Worm (Caenorhabditis elegans) whole organism, L4 larva: ENCODE data around the gene ama-1.
A peak's percentile ranks its signal among the peaks of the same experiment; 100 is the strongest.

ENCODE experiments used
- F26F4.8 ChIP-seq: fragments of 200-800 bp; sonication (Bioruptor generic); conservative IDR thresholded peaks from 2 replicates; pipeline ENCODE4 v1.3.6; 2022; ENCODE audit warnings: missing genetic modification characterization, missing compliant biosample characterization
- F37D6.2 ChIP-seq: sonication (generic microtip); optimal IDR thresholded peaks from 2 replicates; lab custom pipeline; 2016; ENCODE audit warnings: mild to moderate bottlenecking, missing genetic modification characterization, missing compliant biosample characterization
- F49E8.2 ChIP-seq: sonication (generic microtip); optimal IDR thresholded peaks from 2 replicates; lab custom pipeline; 2016; ENCODE audit warnings: missing compliant biosample characterization, mild to moderate bottlenecking, missing genetic modification characterization, borderline replicate concordance
- Y5F2A.4 ChIP-seq: fragments of 200-800 bp; sonication (Bioruptor generic); optimal IDR thresholded peaks from 2 replicates; lab custom pipeline; 2018; ENCODE audit warnings: mild to moderate bottlenecking, missing genetic modification characterization, missing compliant biosample characterization
- ZK337.2 ChIP-seq: fragments of 200-800 bp; sonication (Bioruptor generic); IDR thresholded peaks from 2 replicates; pipeline ENCODE4 v1.3.6; 2022; ENCODE audit warnings: missing genetic modification reagents, missing genetic modification characterization, missing compliant biosample characterization
- aly-2 ChIP-seq: sonication (generic microtip); optimal IDR thresholded peaks from 2 replicates; lab custom pipeline; 2018; ENCODE audit warnings: missing biosample characterization, missing genetic modification characterization
- ama-1 ChIP-seq: fragments of 150-350 bp; optimal IDR thresholded peaks from 2 replicates; lab custom pipeline; 2014; ENCODE audit warnings: inconsistent platforms, mixed read lengths
- arid-1 ChIP-seq: fragments of 200-800 bp; sonication (Bioruptor generic); conservative IDR thresholded peaks from 2 replicates; pipeline ENCODE4 v1.3.6; 2022; ENCODE audit warnings: missing genetic modification reagents, missing genetic modification characterization, missing compliant biosample characterization
- ceh-20 ChIP-seq: fragments of 200-800 bp; sonication (Bioruptor generic); IDR thresholded peaks from 2 replicates; pipeline ENCODE4 v1.3.6; 2022; ENCODE audit warnings: missing genetic modification reagents, missing genetic modification characterization, missing compliant biosample characterization
- ceh-28 ChIP-seq: fragments of 150-350 bp; optimal IDR thresholded peaks from 2 replicates; lab custom pipeline; 2014; ENCODE audit warnings: missing biosample characterization, missing genetic modification reagents, missing genetic modification characterization
- ceh-32 ChIP-seq: sonication (generic microtip); optimal IDR thresholded peaks from 2 replicates; lab custom pipeline; 2016; ENCODE audit warnings: mild to moderate bottlenecking, missing genetic modification characterization, missing compliant biosample characterization; ENCODE audit not compliant: poor library complexity
- ceh-44 ChIP-seq: fragments of 200-800 bp; sonication (Bioruptor generic); IDR thresholded peaks from 2 replicates; pipeline ENCODE4 v1.3.6; 2022; ENCODE audit warnings: missing genetic modification reagents, missing genetic modification characterization, missing compliant biosample characterization
- ceh-62 ChIP-seq: sonication (generic microtip); optimal IDR thresholded peaks from 2 replicates; lab custom pipeline; 2017; ENCODE audit warnings: missing biosample characterization, missing genetic modification characterization
- cey-2 ChIP-seq: sonication (generic microtip); optimal IDR thresholded peaks from 3 replicates; lab custom pipeline; 2017; ENCODE audit warnings: missing genetic modification characterization, mild to moderate bottlenecking, missing compliant biosample characterization, antibody characterized with exemption, borderline replicate concordance; ENCODE audit not compliant: insufficient read depth
- ctbp-1 ChIP-seq: fragments of 200-800 bp; sonication (Bioruptor generic); IDR thresholded peaks from 2 replicates; pipeline ENCODE4 v1.3.6; 2022; ENCODE audit warnings: missing genetic modification reagents, missing genetic modification characterization, missing compliant biosample characterization
- daf-12 ChIP-seq: fragments of 150-350 bp; optimal IDR thresholded peaks from 2 replicates; lab custom pipeline; 2014; ENCODE audit warnings: missing biosample characterization, missing genetic modification reagents, missing genetic modification characterization
- daf-16 ChIP-seq, 3 experiments: sonication (generic microtip); optimal IDR thresholded peaks; 2 replicates each; lab custom pipeline; 2016 to 2017; ENCODE audit warnings: missing genetic modification characterization in 3 of 3, missing genetic modification reagents in 3 of 3, mild to moderate bottlenecking in 2 of 3, missing compliant biosample characterization in 2 of 3, missing biosample characterization in 1 of 3, moderate library complexity in 1 of 3
- dmd-6 ChIP-seq: fragments of 200-800 bp; sonication (Bioruptor generic); IDR thresholded peaks from 2 replicates; pipeline ENCODE4 v1.3.6; 2022; ENCODE audit warnings: missing genetic modification reagents, missing genetic modification characterization, missing compliant biosample characterization
- dmd-8 ChIP-seq: fragments of 200-800 bp; sonication (Bioruptor generic); IDR thresholded peaks from 2 replicates; pipeline ENCODE4 v1.3.6; 2022; ENCODE audit warnings: missing genetic modification characterization, missing compliant biosample characterization
- duxl-1 ChIP-seq: sonication (generic microtip); optimal IDR thresholded peaks from 2 replicates; lab custom pipeline; 2016; ENCODE audit warnings: mild to moderate bottlenecking, missing genetic modification characterization, moderate library complexity, missing compliant biosample characterization; ENCODE audit not compliant: poor library complexity
- hif-1 ChIP-seq, 2 experiments: sonication (generic microtip); optimal IDR thresholded peaks; 2 replicates each; lab custom pipeline; 2016 to 2017; ENCODE audit warnings: missing compliant biosample characterization in 2 of 2, missing genetic modification characterization in 2 of 2, missing genetic modification reagents in 2 of 2, missing genotype in 2 of 2, mild to moderate bottlenecking in 1 of 2
- hlh-11 ChIP-seq: fragments of 200-800 bp; sonication (Bioruptor generic); optimal IDR thresholded peaks from 2 replicates; lab custom pipeline; 2018; ENCODE audit warnings: mild to moderate bottlenecking, missing genetic modification characterization, missing compliant biosample characterization
- hlh-30 ChIP-seq: sonication (generic microtip); optimal IDR thresholded peaks from 2 replicates; lab custom pipeline; 2017; ENCODE audit warnings: antibody characterized with exemption, mild to moderate bottlenecking, missing genetic modification characterization, missing compliant biosample characterization; ENCODE audit not compliant: insufficient read depth
- jun-1 ChIP-seq: fragments of 150-350 bp; optimal IDR thresholded peaks from 2 replicates; lab custom pipeline; 2014; ENCODE audit warnings: missing biosample characterization, missing genetic modification reagents, missing genetic modification characterization
- lin-1 ChIP-seq: fragments of 200-800 bp; sonication (Bioruptor generic); IDR thresholded peaks from 2 replicates; pipeline ENCODE4 v1.3.6; 2022; ENCODE audit warnings: missing genetic modification reagents, missing genetic modification characterization, missing compliant biosample characterization
- lin-13 ChIP-seq: fragments of 150-350 bp; optimal IDR thresholded peaks from 2 replicates; lab custom pipeline; 2014; ENCODE audit warnings: missing biosample characterization, missing genetic modification reagents, missing genetic modification characterization
- lin-15B ChIP-seq: fragments of 150-350 bp; sonication (generic microtip); optimal IDR thresholded peaks from 3 replicates; lab custom pipeline; 2014; ENCODE audit warnings: missing biosample characterization, missing genetic modification characterization
- lin-29 ChIP-seq: fragments of 200-800 bp; sonication (Bioruptor generic); IDR thresholded peaks from 2 replicates; pipeline ENCODE4 v1.3.6; 2022; ENCODE audit warnings: missing genetic modification reagents, missing genetic modification characterization, missing compliant biosample characterization
- lir-3 ChIP-seq: sonication (generic microtip); optimal IDR thresholded peaks from 2 replicates; lab custom pipeline; 2016; ENCODE audit warnings: mild to moderate bottlenecking, missing genetic modification characterization, missing compliant biosample characterization
- lsy-2 ChIP-seq, 2 experiments: fragments of 150-350 bp in 1 of 2; sonication (generic microtip) in 1 of 2; optimal IDR thresholded peaks; 2 replicates each; lab custom pipeline; 2014 to 2017; ENCODE audit warnings: missing biosample characterization in 2 of 2, missing genetic modification characterization in 2 of 2
- madf-5 ChIP-seq, 2 experiments: fragments of 200-800 bp; sonication (Bioruptor generic); IDR thresholded peaks; 2 replicates each; pipeline ENCODE4 v1.3.6; 2022; ENCODE audit warnings: missing compliant biosample characterization in 2 of 2, missing genetic modification characterization in 2 of 2
- mdl-1 ChIP-seq, 2 experiments: fragments of 150-350 bp in 1 of 2; sonication (generic microtip) in 1 of 2; optimal IDR thresholded peaks; 2 replicates each; lab custom pipeline; 2014 to 2017; ENCODE audit warnings: missing biosample characterization in 2 of 2, missing genetic modification characterization in 2 of 2
- mep-1 ChIP-seq: fragments of 150-350 bp; sonication (generic microtip); optimal IDR thresholded peaks from 3 replicates; lab custom pipeline; 2014; ENCODE audit warnings: missing biosample characterization, missing genetic modification characterization
- mes-2 ChIP-seq: sonication (generic microtip); optimal IDR thresholded peaks from 2 replicates; lab custom pipeline; 2016; ENCODE audit warnings: missing genotype, mild to moderate bottlenecking, missing genetic modification characterization, missing compliant biosample characterization; ENCODE audit not compliant: poor library complexity, severe bottlenecking
- mxl-2 ChIP-seq: fragments of 200-800 bp; sonication (Bioruptor generic); conservative IDR thresholded peaks from 2 replicates; pipeline ENCODE4 v1.3.6; 2022; ENCODE audit warnings: missing genetic modification reagents, missing genetic modification characterization, missing compliant biosample characterization
- nhr-10 ChIP-seq: fragments of 150-350 bp; optimal IDR thresholded peaks from 2 replicates; lab custom pipeline; 2014; ENCODE audit warnings: missing biosample characterization, missing genetic modification characterization
- nhr-102 ChIP-seq: sonication (generic microtip); optimal IDR thresholded peaks from 2 replicates; lab custom pipeline; 2016; ENCODE audit warnings: mild to moderate bottlenecking, missing genetic modification characterization, moderate library complexity, missing compliant biosample characterization
- nhr-111 ChIP-seq: fragments of 200-800 bp; sonication (Bioruptor generic); optimal IDR thresholded peaks from 2 replicates; lab custom pipeline; 2018; ENCODE audit warnings: mild to moderate bottlenecking, missing genetic modification characterization, missing compliant biosample characterization
- nhr-237 ChIP-seq: sonication (generic microtip); optimal IDR thresholded peaks from 2 replicates; lab custom pipeline; 2017; ENCODE audit warnings: missing biosample characterization, missing genetic modification characterization
- nhr-41 ChIP-seq: fragments of 200-800 bp; sonication (Bioruptor generic); IDR thresholded peaks from 2 replicates; pipeline ENCODE4 v1.3.6; 2022; ENCODE audit warnings: missing genetic modification reagents, missing genetic modification characterization, missing compliant biosample characterization
- nhr-48 ChIP-seq: sonication (generic microtip); optimal IDR thresholded peaks from 2 replicates; lab custom pipeline; 2016; ENCODE audit warnings: mild to moderate bottlenecking, missing genetic modification characterization, missing compliant biosample characterization
- nhr-6 ChIP-seq: fragments of 150-350 bp; optimal IDR thresholded peaks from 2 replicates; lab custom pipeline; 2014; ENCODE audit warnings: missing biosample characterization, missing genetic modification characterization
- nhr-76 ChIP-seq: fragments of 150-350 bp; optimal IDR thresholded peaks from 2 replicates; lab custom pipeline; 2014; ENCODE audit warnings: missing biosample characterization, missing genetic modification characterization
- nhr-77 ChIP-seq: fragments of 150-350 bp; optimal IDR thresholded peaks from 2 replicates; lab custom pipeline; 2014; ENCODE audit warnings: missing biosample characterization, missing genetic modification characterization
- saeg-2 ChIP-seq: fragments of 200-800 bp; sonication (Bioruptor generic); IDR thresholded peaks from 2 replicates; pipeline ENCODE4 v1.3.6; 2022; ENCODE audit warnings: missing genetic modification reagents, missing genetic modification characterization, missing compliant biosample characterization
- set-16 ChIP-seq: fragments of 200-800 bp; sonication (Bioruptor generic); IDR thresholded peaks from 2 replicates; pipeline ENCODE4 v1.3.6; 2022; ENCODE audit warnings: missing genetic modification reagents, missing genetic modification characterization, missing compliant biosample characterization
- snpc-1.2 ChIP-seq: fragments of 200-800 bp; sonication (Bioruptor generic); IDR thresholded peaks from 2 replicates; pipeline ENCODE4 v1.3.6; 2022; ENCODE audit warnings: missing genetic modification reagents, missing genetic modification characterization, missing compliant biosample characterization
- tag-97 ChIP-seq: fragments of 200-800 bp; sonication (Bioruptor generic); IDR thresholded peaks from 2 replicates; pipeline ENCODE4 v1.3.6; 2022; ENCODE audit warnings: missing genetic modification characterization, missing compliant biosample characterization
- unc-130 ChIP-seq: sonication (generic microtip); optimal IDR thresholded peaks from 2 replicates; lab custom pipeline; 2016; ENCODE audit warnings: missing genetic modification reagents, missing genetic modification characterization, missing compliant biosample characterization
- zip-11 ChIP-seq: fragments of 200-800 bp; sonication (Bioruptor generic); IDR thresholded peaks from 2 replicates; pipeline ENCODE4 v1.3.6; 2022; ENCODE audit warnings: missing genetic modification characterization, missing compliant biosample characterization

ama-1 gene

ce11 chrIV:4212733-4213132 is 35.1 kb upstream of the ama-1 start:
- TF ChIP-seq unc-130 (no peak), set-16 (GFP tag; lab: Robert Waterston, UW) (no peak), arid-1 (GFP tag; lab: Robert Waterston, UW) (no peak), tag-97 (no peak), lir-3 (tag; lab: Kevin White, UChicago) (no peak), nhr-41 (no peak), aly-2 (no peak), F37D6.2 (tag; lab: Kevin White, UChicago) (no peak), mxl-2 (GFP tag; lab: Robert Waterston, UW) (no peak), daf-16 (GFP tag; optimal IDR thresholded peaks at IDR 0.05; lab: Kevin White, UChicago) (no peak), daf-16 (tag; optimal IDR thresholded peaks at IDR 0.05; lab: Kevin White, UChicago) (peak; percentile 48), ama-1 (no peak), hlh-30 (tag; lab: Kevin White, UChicago) (peak; percentile 34), ceh-32 (tag; lab: Kevin White, UChicago) (no peak), lin-15B (tag; lab: Kevin White, UChicago) (no peak), mes-2 (tag; lab: Kevin White, UChicago) (no peak), ceh-62 (no peak), nhr-76 (no peak), zip-11 (no peak), mdl-1 (tag; optimal IDR thresholded peaks at IDR 0.05; lab: Kevin White, UChicago) (peak in 1 of 2 experiments; percentile 61), ZK337.2 (no peak), ceh-20 (no peak), nhr-48 (tag; lab: Kevin White, UChicago) (peak; percentile 78), saeg-2 (no peak), ceh-28 (tag; lab: Kevin White, UChicago) (no peak), duxl-1 (tag; lab: Kevin White, UChicago) (no peak), daf-12 (tag; lab: Kevin White, UChicago) (no peak), dmd-6 (peak; percentile 70), madf-5 (GFP tag; IDR thresholded peaks at IDR 0.05; lab: Robert Waterston, UW) (no peak), F49E8.2 (no peak), nhr-237 (tag; lab: Kevin White, UChicago) (no peak), nhr-111 (no peak), lin-29 (GFP tag; lab: Robert Waterston, UW) (no peak), lin-13 (peak; percentile 50), F26F4.8 (GFP tag; lab: Robert Waterston, UW) (no peak), nhr-10 (tag; lab: Kevin White, UChicago) (no peak), snpc-1.2 (no peak), nhr-102 (tag; lab: Kevin White, UChicago) (peak; percentile 25), mep-1 (tag; lab: Kevin White, UChicago) (peak; percentile 0), cey-2 (tag; lab: Kevin White, UChicago) (no peak), nhr-6 (tag; lab: Kevin White, UChicago) (no peak), jun-1 (tag; lab: Kevin White, UChicago) (no peak), hlh-11 (peak; percentile 51), hif-1 (tag; optimal IDR thresholded peaks at IDR 0.05; lab: Kevin White, UChicago) (peak in 1 of 2 experiments; percentile 24), nhr-77 (tag; lab: Kevin White, UChicago) (peak; percentile 40), ctbp-1 (GFP tag; lab: Robert Waterston, UW) (no peak), ceh-44 (GFP tag; lab: Robert Waterston, UW) (no peak), lin-1 (GFP tag; lab: Robert Waterston, UW) (no peak), Y5F2A.4 (GFP tag; lab: Kevin White, UChicago) (no peak), lsy-2 (tag; optimal IDR thresholded peaks at IDR 0.05; lab: Kevin White, UChicago) (peak in 1 of 2 experiments; percentile 6), dmd-8 (GFP tag; lab: Robert Waterston, UW) (no peak)
